Worm (Caenorhabditis elegans) whole organism, young adult: Measurements from ENCODE around the gene fbxb-43.
A peak's percentile ranks its signal among the peaks of the same experiment; 100 is the strongest.

Experiments used
- D2030.7 ChIP-seq: fragments of 200-800 bp; sonication (Bioruptor generic); IDR thresholded peaks from 2 replicates; pipeline ENCODE4 v1.3.6; 2022; ENCODE audit warnings: missing genetic modification reagents, missing genetic modification characterization, missing compliant biosample characterization
- F33H1.4 ChIP-seq: fragments of 200-800 bp; sonication (Bioruptor generic); IDR thresholded peaks from 2 replicates; pipeline ENCODE4 v1.3.6; 2022; ENCODE audit warnings: missing genetic modification reagents, missing genetic modification characterization, missing compliant biosample characterization
- F37B4.10 ChIP-seq: fragments of 200-800 bp; sonication (Bioruptor generic); IDR thresholded peaks from 2 replicates; pipeline ENCODE4 v1.3.6; 2022; ENCODE audit warnings: missing genetic modification characterization, missing compliant biosample characterization
- F39B2.1 ChIP-seq: fragments of 200-800 bp; sonication (Bioruptor generic); IDR thresholded peaks from 2 replicates; pipeline ENCODE4 v1.3.6; 2022; ENCODE audit warnings: missing genetic modification reagents, missing genetic modification characterization, missing compliant biosample characterization
- F55B11.4 ChIP-seq: sonication (generic microtip); optimal IDR thresholded peaks from 2 replicates; lab custom pipeline; 2016; ENCODE audit warnings: missing compliant biosample characterization, missing genetic modification characterization, borderline replicate concordance; ENCODE audit not compliant: insufficient read depth
- K12H6.12 ChIP-seq: fragments of 200-800 bp; sonication (Bioruptor generic); optimal IDR thresholded peaks from 2 replicates; lab custom pipeline; 2018; ENCODE audit warnings: mild to moderate bottlenecking, missing genetic modification characterization, missing compliant biosample characterization
- T26A5.8 ChIP-seq: sonication (generic microtip); optimal IDR thresholded peaks from 2 replicates; lab custom pipeline; 2016; ENCODE audit warnings: missing genetic modification characterization, missing compliant biosample characterization
- Y79H2A.3 ChIP-seq: fragments of 200-800 bp; sonication (Bioruptor generic); conservative IDR thresholded peaks from 2 replicates; pipeline ENCODE4 v1.3.6; 2022; ENCODE audit warnings: missing genetic modification reagents, missing genetic modification characterization, missing compliant biosample characterization
- aptf-2 ChIP-seq: fragments of 200-800 bp; sonication (Bioruptor generic); conservative IDR thresholded peaks from 2 replicates; pipeline ENCODE4 v1.3.6; 2022; ENCODE audit warnings: missing genetic modification reagents, missing genetic modification characterization, missing compliant biosample characterization
- attf-3 ChIP-seq: fragments of 200-800 bp; sonication (Bioruptor generic); conservative IDR thresholded peaks from 2 replicates; pipeline ENCODE4 v1.3.6; 2022; ENCODE audit warnings: missing genetic modification reagents, missing genetic modification characterization, missing compliant biosample characterization
- attf-5 ChIP-seq: fragments of 200-800 bp; sonication (Bioruptor generic); optimal IDR thresholded peaks from 2 replicates; lab custom pipeline; 2018; ENCODE audit warnings: mild to moderate bottlenecking, missing genetic modification characterization, missing compliant biosample characterization
- attf-6 ChIP-seq: fragments of 200-800 bp; sonication (Bioruptor generic); IDR thresholded peaks from 2 replicates; pipeline ENCODE4 v1.3.6; 2022; ENCODE audit warnings: missing genetic modification reagents, missing genetic modification characterization, missing compliant biosample characterization
- ccch-3 ChIP-seq: fragments of 200-800 bp; sonication (Bioruptor generic); optimal IDR thresholded peaks from 2 replicates; lab custom pipeline; 2018; ENCODE audit warnings: mild to moderate bottlenecking, missing genetic modification characterization, missing compliant biosample characterization
- cebp-1 ChIP-seq, 2 experiments: fragments of 200-800 bp in 1 of 2; sonication (Bioruptor generic) in 1 of 2; sonication (generic microtip) in 1 of 2; IDR thresholded peaks in 1 of 2; optimal IDR thresholded peaks in 1 of 2; 2 replicates each; pipeline versions ENCODE4 v1.3.6 to Lab custom; 2017 to 2022; ENCODE audit warnings: missing compliant biosample characterization in 2 of 2, missing genetic modification characterization in 2 of 2, mild to moderate bottlenecking in 1 of 2, missing genetic modification reagents in 1 of 2, moderate library complexity in 1 of 2
- ceh-27 ChIP-seq: fragments of 200-800 bp; sonication (Bioruptor generic); optimal IDR thresholded peaks from 2 replicates; lab custom pipeline; 2018; ENCODE audit warnings: mild to moderate bottlenecking, missing genetic modification characterization, moderate library complexity, missing compliant biosample characterization
- ceh-91 ChIP-seq: fragments of 200-800 bp; sonication (Bioruptor generic); IDR thresholded peaks from 2 replicates; pipeline ENCODE4 v1.3.6; 2022; ENCODE audit warnings: missing genetic modification reagents, missing genetic modification characterization, missing compliant biosample characterization
- chd-7 ChIP-seq: sonication (generic microtip); optimal IDR thresholded peaks from 2 replicates; lab custom pipeline; 2016; ENCODE audit warnings: mild to moderate bottlenecking, missing genetic modification characterization, moderate library complexity, missing compliant biosample characterization
- efl-1 ChIP-seq: fragments of 150-350 bp; optimal IDR thresholded peaks from 2 replicates; lab custom pipeline; 2014; ENCODE audit warnings: missing biosample characterization, missing genetic modification reagents, missing genetic modification characterization
- egl-44 ChIP-seq: fragments of 200-800 bp; sonication (Bioruptor generic); IDR thresholded peaks from 2 replicates; pipeline ENCODE4 v1.3.6; 2022; ENCODE audit warnings: missing genetic modification reagents, missing genetic modification characterization, missing compliant biosample characterization
- fkh-3 ChIP-seq: sonication (generic microtip); optimal IDR thresholded peaks from 2 replicates; lab custom pipeline; 2016; ENCODE audit warnings: mild to moderate bottlenecking, missing genetic modification characterization, missing compliant biosample characterization
- him-1 ChIP-seq: sonication (generic microtip); optimal IDR thresholded peaks from 2 replicates; lab custom pipeline; 2016; ENCODE audit warnings: missing genotype, missing genetic modification reagents, missing genetic modification characterization, missing compliant biosample characterization
- hlh-12 ChIP-seq: sonication (generic microtip); optimal IDR thresholded peaks from 2 replicates; lab custom pipeline; 2016; ENCODE audit warnings: missing genetic modification characterization, missing compliant biosample characterization
- hlh-26 ChIP-seq: fragments of 200-800 bp; sonication (Bioruptor generic); conservative IDR thresholded peaks from 2 replicates; pipeline ENCODE4 v1.3.6; 2022; ENCODE audit warnings: missing genetic modification reagents, missing genetic modification characterization, missing compliant biosample characterization
- hmg-1.2 ChIP-seq: fragments of 200-800 bp; sonication (Bioruptor generic); IDR thresholded peaks from 2 replicates; pipeline ENCODE4 v1.3.6; 2022; ENCODE audit warnings: missing genetic modification reagents, missing genetic modification characterization, missing compliant biosample characterization
- hrde-1 ChIP-seq: sonication (generic microtip); optimal IDR thresholded peaks from 2 replicates; lab custom pipeline; 2016; ENCODE audit warnings: missing genetic modification characterization, mild to moderate bottlenecking, missing compliant biosample characterization, moderate library complexity, missing genotype, missing genetic modification reagents, borderline replicate concordance
- hsf-1 ChIP-seq: fragments of 200-800 bp; sonication (Bioruptor generic); IDR thresholded peaks from 2 replicates; pipeline ENCODE4 v1.3.6; 2022; ENCODE audit warnings: missing genetic modification reagents, missing genetic modification characterization, missing compliant biosample characterization
- lag-1 ChIP-seq: fragments of 200-800 bp; sonication (Bioruptor generic); IDR thresholded peaks from 2 replicates; pipeline ENCODE4 v1.3.6; 2022; ENCODE audit warnings: missing genetic modification reagents, missing genetic modification characterization, missing compliant biosample characterization
- let-526 ChIP-seq: fragments of 200-800 bp; sonication (Bioruptor generic); IDR thresholded peaks from 2 replicates; pipeline ENCODE4 v1.3.6; 2022; ENCODE audit warnings: missing genetic modification reagents, missing genetic modification characterization, missing compliant biosample characterization
- lin-26 ChIP-seq: fragments of 200-800 bp; sonication (Bioruptor generic); IDR thresholded peaks from 2 replicates; pipeline ENCODE4 v1.3.6; 2022; ENCODE audit warnings: missing genetic modification reagents, missing genetic modification characterization, missing compliant biosample characterization
- lir-1 ChIP-seq: fragments of 200-800 bp; sonication (Bioruptor generic); conservative IDR thresholded peaks from 2 replicates; pipeline ENCODE4 v1.3.6; 2022; ENCODE audit warnings: missing genetic modification reagents, missing genetic modification characterization, missing compliant biosample characterization
- madf-3 ChIP-seq: fragments of 200-800 bp; sonication (Bioruptor generic); IDR thresholded peaks from 2 replicates; pipeline ENCODE4 v1.3.6; 2022; ENCODE audit warnings: missing genetic modification reagents, missing genetic modification characterization, missing compliant biosample characterization
- mel-28 ChIP-seq: sonication (generic microtip); optimal IDR thresholded peaks from 2 replicates; lab custom pipeline; 2016; ENCODE audit warnings: borderline replicate concordance, mild to moderate bottlenecking, missing genetic modification characterization, missing compliant biosample characterization
- mxl-1 ChIP-seq: sonication (generic microtip); optimal IDR thresholded peaks from 2 replicates; lab custom pipeline; 2016; ENCODE audit warnings: missing genetic modification characterization, missing compliant biosample characterization
- nfya-1 ChIP-seq: sonication (generic microtip); optimal IDR thresholded peaks from 2 replicates; lab custom pipeline; 2017; ENCODE audit warnings: antibody characterized with exemption, missing compliant biosample characterization, missing genetic modification characterization, borderline replicate concordance; ENCODE audit not compliant: insufficient read depth
- nfya-2 ChIP-seq: fragments of 200-800 bp; sonication (Bioruptor generic); IDR thresholded peaks from 2 replicates; pipeline ENCODE4 v1.3.6; 2022; ENCODE audit warnings: missing genetic modification reagents, missing genetic modification characterization, missing compliant biosample characterization
- nhr-90 ChIP-seq: sonication (generic microtip); optimal IDR thresholded peaks from 2 replicates; lab custom pipeline; 2016; ENCODE audit warnings: missing genotype, mild to moderate bottlenecking, missing genetic modification characterization, missing compliant biosample characterization
- rec-8 ChIP-seq, 2 experiments: sonication (generic microtip); optimal IDR thresholded peaks; 2 replicates each; lab custom pipeline; 2016; ENCODE audit warnings: mild to moderate bottlenecking in 2 of 2, missing genetic modification characterization in 2 of 2, missing genetic modification reagents in 2 of 2, missing genotype in 2 of 2, missing biosample characterization in 1 of 2, missing compliant biosample characterization in 1 of 2, moderate library complexity in 1 of 2
- snpc-4 ChIP-seq, 5 experiments: fragments of 150-350 bp in 1 of 5; sonication (generic microtip) in 4 of 5; optimal IDR thresholded peaks; 2 replicates each; lab custom pipeline; 2014 to 2018; ENCODE audit warnings: missing genetic modification characterization in 5 of 5, missing biosample characterization in 3 of 5, antibody characterized with exemption in 2 of 5, mild to moderate bottlenecking in 2 of 5, missing compliant biosample characterization in 2 of 5, missing genotype in 2 of 5, moderate library complexity in 2 of 5, missing genetic modification reagents in 1 of 5
- somi-1 ChIP-seq: fragments of 200-800 bp; sonication (Bioruptor generic); optimal IDR thresholded peaks from 2 replicates; lab custom pipeline; 2018; ENCODE audit warnings: mild to moderate bottlenecking, missing genetic modification characterization, missing compliant biosample characterization
- tbx-9 ChIP-seq: sonication (generic microtip); optimal IDR thresholded peaks from 2 replicates; lab custom pipeline; 2016; ENCODE audit warnings: borderline replicate concordance, missing genetic modification characterization, inconsistent platforms, missing compliant biosample characterization
- ztf-22 ChIP-seq: fragments of 200-800 bp; sonication (Bioruptor generic); optimal IDR thresholded peaks from 2 replicates; lab custom pipeline; 2018; ENCODE audit warnings: mild to moderate bottlenecking, missing genetic modification characterization, moderate library complexity, missing compliant biosample characterization
- ztf-25 ChIP-seq: fragments of 200-800 bp; sonication (Bioruptor generic); IDR thresholded peaks from 2 replicates; pipeline ENCODE4 v1.3.6; 2022; ENCODE audit warnings: missing genetic modification reagents, missing genetic modification characterization, missing compliant biosample characterization

The fbxb-43 gene

DNA sequence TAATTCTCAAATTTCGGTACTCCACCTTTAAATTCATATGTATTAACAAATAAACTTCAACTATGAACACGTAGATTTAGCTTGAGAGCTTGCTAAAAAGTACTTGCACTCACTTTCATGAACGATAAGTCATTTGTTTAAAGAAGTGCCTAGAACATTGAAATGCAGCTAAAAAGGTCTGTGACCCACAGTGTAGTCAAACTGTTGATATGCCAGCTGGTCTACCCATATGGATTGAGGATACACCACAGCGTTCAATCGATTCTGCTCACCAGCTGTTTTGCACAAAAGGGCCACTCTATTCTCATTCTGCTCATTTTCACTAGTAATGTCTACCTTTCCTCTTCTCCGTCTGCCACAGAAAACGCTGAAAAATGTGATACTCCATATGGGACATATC, at the start of gene fbxb-43:
Gene fbxb-43, plus strand, starts transcription at position 301 of the 400 bp plus-strand sequence.
- no peak for TF ChIP-seq ztf-22 (GFP tag; lab: Kevin White, UChicago)
- TF ChIP-seq madf-3 (GFP tag; lab: Robert Waterston, UW), result no peak
- no peak for TF ChIP-seq egl-44
- no peak for TF ChIP-seq mel-28 (tag; lab: Kevin White, UChicago)
- no peak for TF ChIP-seq lag-1
- no peak for TF ChIP-seq fkh-3 (tag; lab: Kevin White, UChicago)
- TF ChIP-seq T26A5.8 (tag; lab: Kevin White, UChicago), result no peak
- no peak for TF ChIP-seq rec-8 (tag; optimal IDR thresholded peaks at IDR 0.05; lab: Kevin White, UChicago)
- no peak for TF ChIP-seq hsf-1

DNA sequence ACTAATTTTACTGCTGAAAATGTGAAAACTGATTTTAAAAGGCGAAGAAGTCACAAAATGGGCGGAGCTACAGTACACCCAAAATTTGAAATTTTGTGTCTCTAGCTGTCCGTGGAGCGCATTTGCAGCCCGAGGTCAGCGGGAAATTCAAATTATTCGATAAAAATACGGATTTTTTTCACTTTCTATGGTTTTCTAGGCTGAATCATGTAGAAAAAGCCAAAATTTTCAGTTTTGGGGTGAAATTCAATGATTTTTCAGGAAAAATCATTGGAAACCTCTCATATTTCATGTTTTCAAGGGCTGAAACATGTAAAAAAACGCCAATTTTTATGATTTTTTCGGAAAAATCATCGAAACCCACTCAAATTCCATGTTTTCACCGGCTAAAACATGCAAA, 45.2 kb upstream of the fbxb-43 start:
- no peak for TF ChIP-seq snpc-4 (GFP tag; optimal IDR thresholded peaks at IDR 0.05; lab: Kevin White, UChicago)
- TF ChIP-seq snpc-4 (tag; optimal IDR thresholded peaks at IDR 0.05; lab: Kevin White, UChicago), result no peak
- no peak for TF ChIP-seq hmg-1.2 (GFP tag; lab: Robert Waterston, UW)
- no peak for TF ChIP-seq F55B11.4
- no peak for TF ChIP-seq him-1 (tag; lab: Kevin White, UChicago)
- no peak for TF ChIP-seq nfya-2 (GFP tag; lab: Robert Waterston, UW)
- no peak for TF ChIP-seq ceh-27 (GFP tag; lab: Kevin White, UChicago)
- TF ChIP-seq somi-1 (GFP tag; lab: Kevin White, UChicago), result no peak
- TF ChIP-seq Y79H2A.3 (GFP tag; lab: Robert Waterston, UW), result no peak
- no peak for TF ChIP-seq hrde-1 (tag; lab: Kevin White, UChicago)
- TF ChIP-seq aptf-2 (GFP tag; lab: Robert Waterston, UW), result no peak

DNA sequence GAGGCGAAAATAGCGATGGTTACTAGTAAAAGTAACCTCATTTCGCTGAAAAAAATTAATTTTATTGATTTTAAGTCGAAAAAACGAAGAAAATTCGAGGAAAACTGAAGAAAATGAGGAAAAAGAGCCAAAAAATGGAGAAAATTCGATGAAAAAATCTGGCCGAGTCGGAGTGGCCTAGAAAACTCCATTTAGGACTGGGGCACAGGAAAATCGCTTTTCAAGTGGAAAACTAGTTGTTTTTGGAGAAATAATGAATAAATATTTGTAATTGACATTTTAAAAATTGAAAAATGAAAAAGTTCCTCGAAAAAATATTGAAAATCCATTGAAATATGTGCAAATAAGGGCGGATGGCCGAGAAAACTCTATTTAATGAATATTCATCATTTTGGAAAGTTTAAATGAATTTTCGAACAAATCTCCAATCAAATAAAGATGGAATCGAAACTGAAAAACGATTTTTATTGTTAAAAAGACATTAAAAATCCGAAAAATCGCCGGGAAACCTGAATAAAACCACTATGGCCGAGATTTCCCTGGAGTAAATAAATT, 35.7 kb upstream of the fbxb-43 start, which contains the start of gene emc-1:
Gene emc-1, minus strand, starts transcription at position 45 of the 555 bp plus-strand sequence.
- TF ChIP-seq ztf-25 (GFP tag; lab: Robert Waterston, UW), result no peak
- TF ChIP-seq attf-6, result no peak
- no peak for TF ChIP-seq F39B2.1
- TF ChIP-seq lag-1, result no peak
- TF ChIP-seq let-526, result no peak
- no peak for TF ChIP-seq attf-5 (GFP tag; lab: Kevin White, UChicago)

DNA sequence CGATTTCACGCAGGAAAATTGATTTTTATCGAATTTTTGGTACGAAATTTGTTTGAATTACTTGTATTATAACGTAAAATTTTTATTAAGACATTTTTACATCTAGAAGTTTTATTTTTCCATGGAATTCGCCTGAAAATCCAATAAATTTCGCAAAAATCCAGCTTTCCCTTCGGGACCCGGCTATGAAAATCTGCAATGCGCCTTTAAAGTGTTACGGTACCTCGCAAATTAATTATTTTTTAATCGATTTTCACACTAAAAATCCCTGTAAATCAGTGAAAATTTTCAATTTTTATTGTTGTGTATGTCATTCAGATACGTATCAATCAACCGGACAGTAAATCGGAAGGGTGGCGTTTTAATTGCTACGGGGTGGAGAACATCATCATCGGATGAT, 35.1 kb upstream of the fbxb-43 start:
- TF ChIP-seq mxl-1 (tag; lab: Kevin White, UChicago) (no peak), hlh-12 (tag; lab: Kevin White, UChicago) (no peak), tbx-9 (tag; lab: Kevin White, UChicago) (no peak), nfya-2 (GFP tag; lab: Robert Waterston, UW) (no peak), ceh-91 (no peak), attf-3 (GFP tag; lab: Robert Waterston, UW) (no peak), F37B4.10 (GFP tag; lab: Robert Waterston, UW) (no peak), cebp-1 (GFP tag; IDR thresholded peaks at IDR 0.05; lab: Robert Waterston, UW) (no peak), cebp-1 (tag; optimal IDR thresholded peaks at IDR 0.05; lab: Kevin White, UChicago) (no peak), aptf-2 (GFP tag; lab: Robert Waterston, UW) (no peak), ccch-3 (GFP tag; lab: Kevin White, UChicago) (no peak), lir-1 (no peak), chd-7 (no peak), hlh-26 (GFP tag; lab: Robert Waterston, UW) (no peak), efl-1 (peak; percentile 4), F55B11.4 (no peak), K12H6.12 (tag; lab: Kevin White, UChicago) (no peak), lin-26 (no peak), F33H1.4 (GFP tag; lab: Robert Waterston, UW) (peak; percentile 87), nfya-1 (no peak), D2030.7 (peak; percentile 60), nhr-90 (tag; lab: Kevin White, UChicago) (no peak)
